Worm (Caenorhabditis elegans) whole organism, L1 larva: Measurements from ENCODE around the gene ufl-1.

Source experiments
- F16B12.6 ChIP-seq: fragments of 150-350 bp; optimal IDR thresholded peaks from 2 replicates; lab custom pipeline; 2014; ENCODE audit warnings: missing biosample characterization, missing genetic modification characterization
- Y116A8C.19 ChIP-seq: sonication (generic microtip); optimal IDR thresholded peaks from 2 replicates; lab custom pipeline; 2016; ENCODE audit warnings: missing compliant biosample characterization, missing genetic modification characterization, borderline replicate concordance
- aly-2 ChIP-seq: fragments of 150-350 bp; optimal IDR thresholded peaks from 2 replicates; lab custom pipeline; 2014; ENCODE audit warnings: missing biosample characterization, missing genetic modification characterization
- ceh-8 ChIP-seq: fragments of 200-800 bp; sonication (Bioruptor generic); optimal IDR thresholded peaks from 2 replicates; lab custom pipeline; 2018; ENCODE audit warnings: mild to moderate bottlenecking, missing genetic modification characterization, moderate library complexity, missing compliant biosample characterization
- ceh-90 ChIP-seq: sonication (generic microtip); optimal IDR thresholded peaks from 2 replicates; lab custom pipeline; 2016; ENCODE audit warnings: missing genetic modification characterization, missing compliant biosample characterization
- ces-1 ChIP-seq: fragments of 150-350 bp; optimal IDR thresholded peaks from 2 replicates; lab custom pipeline; 2014; ENCODE audit warnings: missing biosample characterization, missing genetic modification reagents, missing genetic modification characterization
- dsc-1 ChIP-seq: sonication (generic microtip); optimal IDR thresholded peaks from 2 replicates; lab custom pipeline; 2016; ENCODE audit warnings: mild to moderate bottlenecking, missing genetic modification characterization, missing compliant biosample characterization
- egl-13 ChIP-seq: sonication (generic microtip); optimal IDR thresholded peaks from 2 replicates; lab custom pipeline; 2016; ENCODE audit warnings: missing genotype, missing genetic modification reagents, missing genetic modification characterization, missing compliant biosample characterization
- elt-2 ChIP-seq: sonication (generic microtip); optimal IDR thresholded peaks from 2 replicates; lab custom pipeline; 2016; ENCODE audit warnings: missing genetic modification characterization, mild to moderate bottlenecking, inconsistent platforms, missing compliant biosample characterization, missing genetic modification reagents
- ets-5 ChIP-seq: fragments of 200-800 bp; sonication (Bioruptor generic); IDR thresholded peaks from 2 replicates; pipeline ENCODE4 v1.3.6; 2022; ENCODE audit warnings: missing genetic modification characterization, missing compliant biosample characterization
- fkh-10 ChIP-seq: sonication (generic microtip); optimal IDR thresholded peaks from 2 replicates; lab custom pipeline; 2017; ENCODE audit warnings: missing biosample characterization, missing genetic modification reagents, missing genetic modification characterization
- fkh-8 ChIP-seq: sonication (generic microtip); optimal IDR thresholded peaks from 2 replicates; lab custom pipeline; 2016; ENCODE audit warnings: mild to moderate bottlenecking, missing genetic modification characterization, missing compliant biosample characterization
- fos-1 ChIP-seq: fragments of 150-350 bp; optimal IDR thresholded peaks from 2 replicates; lab custom pipeline; 2014; ENCODE audit warnings: missing biosample characterization, missing genetic modification characterization
- grh-1 ChIP-seq: fragments of 200-800 bp; sonication (Bioruptor generic); IDR thresholded peaks from 2 replicates; pipeline ENCODE4 v1.3.6; 2022; ENCODE audit warnings: missing genetic modification reagents, missing genetic modification characterization, missing compliant biosample characterization
- hpl-2 ChIP-seq: fragments of 150-350 bp; optimal IDR thresholded peaks from 2 replicates; lab custom pipeline; 2014; ENCODE audit warnings: missing biosample characterization, missing genetic modification reagents, missing genetic modification characterization
- lin-13 ChIP-seq: fragments of 150-350 bp; optimal IDR thresholded peaks from 2 replicates; lab custom pipeline; 2014; ENCODE audit warnings: missing biosample characterization, missing genetic modification reagents, missing genetic modification characterization
- lin-14 ChIP-seq: fragments of 200-800 bp; sonication (Bioruptor generic); optimal IDR thresholded peaks from 2 replicates; lab custom pipeline; 2018; ENCODE audit warnings: mild to moderate bottlenecking, missing genetic modification characterization, moderate library complexity, missing compliant biosample characterization
- lin-15B ChIP-seq: fragments of 150-350 bp; sonication (generic microtip); optimal IDR thresholded peaks from 3 replicates; lab custom pipeline; 2014; ENCODE audit warnings: missing biosample characterization, missing genetic modification characterization
- lin-35 ChIP-seq, 2 experiments: fragments of 150-350 bp; optimal IDR thresholded peaks; 2 replicates each; lab custom pipeline; 2014; ENCODE audit warnings: missing biosample characterization in 2 of 2, missing genetic modification characterization in 2 of 2, missing genetic modification reagents in 2 of 2
- lsy-2 ChIP-seq, 2 experiments: fragments of 150-350 bp; optimal IDR thresholded peaks; 2 replicates each; lab custom pipeline; 2014; ENCODE audit warnings: missing biosample characterization in 2 of 2, missing genetic modification characterization in 2 of 2
- mdl-1 ChIP-seq, 2 experiments: fragments of 150-350 bp; optimal IDR thresholded peaks; 2 replicates each; lab custom pipeline; 2014 to 2017; ENCODE audit warnings: missing biosample characterization in 2 of 2, missing genetic modification characterization in 2 of 2, inconsistent platforms in 1 of 2
- mep-1 ChIP-seq: fragments of 150-350 bp; optimal IDR thresholded peaks from 2 replicates; lab custom pipeline; 2014; ENCODE audit warnings: missing biosample characterization, missing genetic modification characterization
- nhr-12 ChIP-seq: sonication (generic microtip); optimal IDR thresholded peaks from 2 replicates; lab custom pipeline; 2017; ENCODE audit warnings: missing biosample characterization, missing genetic modification characterization
- nhr-19 ChIP-seq: fragments of 200-800 bp; sonication (Bioruptor generic); conservative IDR thresholded peaks from 2 replicates; pipeline ENCODE4 v1.3.6; 2022; ENCODE audit warnings: missing genetic modification characterization, missing compliant biosample characterization
- nhr-20 ChIP-seq: sonication (generic microtip); optimal IDR thresholded peaks from 2 replicates; lab custom pipeline; 2016; ENCODE audit warnings: mild to moderate bottlenecking, missing genetic modification characterization, missing compliant biosample characterization
- nhr-237 ChIP-seq: fragments of 150-350 bp; optimal IDR thresholded peaks from 2 replicates; lab custom pipeline; 2014; ENCODE audit warnings: missing biosample characterization, missing genetic modification characterization
- nhr-47 ChIP-seq: sonication (generic microtip); optimal IDR thresholded peaks from 2 replicates; lab custom pipeline; 2016; ENCODE audit warnings: mild to moderate bottlenecking, missing genetic modification characterization, moderate library complexity, missing compliant biosample characterization
- nhr-71 ChIP-seq: sonication (generic microtip); optimal IDR thresholded peaks from 2 replicates; lab custom pipeline; 2016; ENCODE audit warnings: mild to moderate bottlenecking, missing genetic modification characterization, moderate library complexity, missing compliant biosample characterization
- nhr-76 ChIP-seq: sonication (generic microtip); optimal IDR thresholded peaks from 2 replicates; lab custom pipeline; 2017; ENCODE audit warnings: missing biosample characterization, missing genetic modification characterization
- pax-3 ChIP-seq: fragments of 200-800 bp; sonication (Bioruptor generic); optimal IDR thresholded peaks from 2 replicates; lab custom pipeline; 2018; ENCODE audit warnings: mild to moderate bottlenecking, missing genetic modification characterization, moderate library complexity, missing compliant biosample characterization
- skn-1 ChIP-seq: fragments of 150-350 bp; optimal IDR thresholded peaks from 2 replicates; lab custom pipeline; 2014; ENCODE audit warnings: missing biosample characterization, missing genetic modification characterization
- snu-23 ChIP-seq: sonication (generic microtip); optimal IDR thresholded peaks from 2 replicates; lab custom pipeline; 2016; ENCODE audit warnings: missing genetic modification characterization, missing compliant biosample characterization
- sox-4 ChIP-seq: sonication (generic microtip); optimal IDR thresholded peaks from 2 replicates; lab custom pipeline; 2016; ENCODE audit warnings: missing genetic modification characterization, missing compliant biosample characterization
- sptf-1 ChIP-seq: fragments of 150-350 bp; optimal IDR thresholded peaks from 2 replicates; lab custom pipeline; 2014; ENCODE audit warnings: missing biosample characterization, missing genetic modification characterization
- swsn-7 ChIP-seq: sonication (generic microtip); optimal IDR thresholded peaks from 2 replicates; lab custom pipeline; 2016; ENCODE audit warnings: missing genetic modification characterization, missing compliant biosample characterization
- unc-130 ChIP-seq: fragments of 150-350 bp; optimal IDR thresholded peaks from 2 replicates; lab custom pipeline; 2017; ENCODE audit warnings: missing biosample characterization, missing genetic modification characterization, inconsistent platforms
- unc-86 ChIP-seq: sonication (generic microtip); optimal IDR thresholded peaks from 2 replicates; lab custom pipeline; 2016; ENCODE audit warnings: missing genetic modification characterization, missing compliant biosample characterization
- vab-15 ChIP-seq: sonication (generic microtip); optimal IDR thresholded peaks from 2 replicates; lab custom pipeline; 2017; ENCODE audit warnings: missing genotype, mild to moderate bottlenecking, missing genetic modification characterization, missing compliant biosample characterization
- xbp-1 ChIP-seq: sonication (generic microtip); optimal IDR thresholded peaks from 2 replicates; lab custom pipeline; 2016; ENCODE audit warnings: missing genetic modification characterization, missing compliant biosample characterization
- ztf-4 ChIP-seq: fragments of 150-350 bp; optimal IDR thresholded peaks from 2 replicates; lab custom pipeline; 2014; ENCODE audit warnings: missing biosample characterization, missing genetic modification characterization

The ufl-1 gene

ce11 chrIV:7046641-7047361, 10.1 kb upstream of the ufl-1 start:
- TF ChIP-seq mdl-1 (tag; optimal IDR thresholded peaks at IDR 0.05; lab: Kevin White, UChicago) (no peak), ztf-4 (tag; lab: Kevin White, UChicago) (peak; percentile 38), lin-15B (tag; lab: Kevin White, UChicago) (no peak), ceh-90 (tag; lab: Kevin White, UChicago) (no peak), Y116A8C.19 (tag; lab: Kevin White, UChicago) (no peak), pax-3 (tag; lab: Kevin White, UChicago) (peak; percentile 13), grh-1 (GFP tag; lab: Robert Waterston, UW) (peak; percentile 33; the same call in 1 of the 2 replicates), nhr-19 (GFP tag; lab: Robert Waterston, UW) (peak; percentile 96), nhr-71 (tag; lab: Kevin White, UChicago) (peak; percentile 76), nhr-20 (tag; lab: Kevin White, UChicago) (peak; percentile 74), fkh-10 (GFP tag; lab: Kevin White, UChicago) (no peak), lin-13 (no peak), xbp-1 (tag; lab: Kevin White, UChicago) (no peak), sox-4 (tag; lab: Kevin White, UChicago) (peak; percentile 18), ets-5 (no peak), hpl-2 (GFP tag; lab: Kevin White, UChicago) (no peak), F16B12.6 (tag; lab: Kevin White, UChicago) (no peak), elt-2 (tag; lab: Kevin White, UChicago) (no peak), lsy-2 (tag; optimal IDR thresholded peaks at IDR 0.05; lab: Kevin White, UChicago) (peak in 1 of 2 experiments; percentile 37), nhr-47 (tag; lab: Kevin White, UChicago) (peak; percentile 51), nhr-12 (no peak), snu-23 (GFP tag; lab: Kevin White, UChicago) (peak; percentile 66), lin-14 (GFP tag; lab: Kevin White, UChicago) (peak; percentile 56), vab-15 (tag; lab: Kevin White, UChicago) (no peak), nhr-76 (tag; lab: Kevin White, UChicago) (no peak), swsn-7 (peak; percentile 29), egl-13 (tag; lab: Kevin White, UChicago) (no peak), unc-130 (tag; lab: Kevin White, UChicago) (no peak), aly-2 (tag; lab: Kevin White, UChicago) (no peak), fkh-8 (tag; lab: Kevin White, UChicago) (peak; percentile 63), sptf-1 (tag; lab: Kevin White, UChicago) (no peak), nhr-237 (tag; lab: Kevin White, UChicago) (no peak), ces-1 (GFP tag; lab: Kevin White, UChicago) (no peak), mep-1 (tag; lab: Kevin White, UChicago) (peak; percentile 46), unc-86 (tag; lab: Kevin White, UChicago) (no peak), fos-1 (tag; lab: Kevin White, UChicago) (no peak), lin-35 (GFP tag; optimal IDR thresholded peaks at IDR 0.05; lab: Kevin White, UChicago) (no peak)

- peak; percentile 73 for TF ChIP-seq fkh-8 (tag; lab: Kevin White, UChicago)
- no peak for TF ChIP-seq snu-23 (GFP tag; lab: Kevin White, UChicago)
- TF ChIP-seq nhr-12: no peak
- peak; percentile 51 for TF ChIP-seq ceh-8
- TF ChIP-seq skn-1 (tag; lab: Kevin White, UChicago): no peak
- TF ChIP-seq nhr-47 (tag; lab: Kevin White, UChicago): peak; percentile 24
- no peak for TF ChIP-seq mdl-1 (tag; optimal IDR thresholded peaks at IDR 0.05; lab: Kevin White, UChicago)
- TF ChIP-seq nhr-71 (tag; lab: Kevin White, UChicago): peak; percentile 9
- peak; percentile 83 for TF ChIP-seq dsc-1
- TF ChIP-seq, all 84 proteins: peak for 5
Observed at ce11 chrIV:7045362-7045936, 8.8 kb upstream of the ufl-1 start.
